Fruit fly (Drosophila melanogaster) whole organism, pupa: Measurements from ENCODE around the gene Tet.

Experiments used
- CG13204 ChIP-seq: fragments of 200-800 bp; sonication (Bioruptor generic); optimal IDR thresholded peaks from 2 replicates; lab custom pipeline; 2018; ENCODE audit warnings: missing biosample characterization, mild to moderate bottlenecking, missing genetic modification characterization, moderate library complexity
- CG4496 ChIP-seq: fragments of 200-800 bp; sonication (Bioruptor generic); IDR thresholded peaks from 3 replicates; pipeline ENCODE4 v1.3.6; 2022; ENCODE audit warnings: missing biosample characterization, missing genetic modification characterization
- CG8159 ChIP-seq: fragments of 200-800 bp; sonication (Bioruptor generic); optimal IDR thresholded peaks from 3 replicates; lab custom pipeline; 2018; ENCODE audit warnings: missing biosample characterization, mild to moderate bottlenecking, missing genetic modification characterization, moderate library complexity
- EcR ChIP-seq: fragments of 200-800 bp; sonication (Bioruptor generic); optimal IDR thresholded peaks from 3 replicates; lab custom pipeline; 2019; ENCODE audit warnings: missing biosample characterization, missing genetic modification characterization, mild to moderate bottlenecking, moderate library complexity, missing genetic modification reagents
- Ets98B ChIP-seq: fragments of 200-800 bp; sonication (Bioruptor generic); IDR thresholded peaks from 2 replicates; pipeline ENCODE4 v1.3.6; 2022; ENCODE audit warnings: missing biosample characterization, missing genetic modification characterization
- gl ChIP-seq: fragments of 200-800 bp; sonication (Bioruptor generic); optimal IDR thresholded peaks from 2 replicates; lab custom pipeline; 2018; ENCODE audit warnings: missing biosample characterization, mild to moderate bottlenecking, missing genetic modification characterization
- rn ChIP-seq: fragments of 200-800 bp; sonication (Bioruptor generic); IDR thresholded peaks from 2 replicates; pipeline ENCODE4 v1.3.6; 2022; ENCODE audit warnings: missing biosample characterization, missing genetic modification characterization

dm6 chr3L:2807376-2807775 lies 71.6 kb downstream of the Tet start:
- no peak for TF ChIP-seq CG13204 (GFP tag; lab: Kevin White, UChicago)
- no peak for TF ChIP-seq rn (GFP tag; lab: Robert Waterston, UW)
- no peak for TF ChIP-seq EcR (GFP tag; lab: Kevin White, UChicago)
- no peak for TF ChIP-seq CG4496
- TF ChIP-seq gl = no peak
- TF ChIP-seq CG8159 (tag; lab: Kevin White, UChicago) = no peak
- TF ChIP-seq Ets98B (GFP tag; lab: Robert Waterston, UW) = no peak
